Worm (Caenorhabditis elegans) whole organism, midembryonic: ENCODE data around the gene fbxa-96.

ENCODE experiments used
- flt-1 ChIP-seq: fragments of 200-800 bp; sonication (Bioruptor generic); IDR thresholded peaks from 2 replicates; pipeline ENCODE4 v1.3.6; 2022; ENCODE audit warnings: missing genetic modification characterization, missing compliant biosample characterization
- klf-2 ChIP-seq: fragments of 200-800 bp; sonication (Bioruptor generic); conservative IDR thresholded peaks from 2 replicates; pipeline ENCODE4 v1.3.6; 2022; ENCODE audit warnings: missing genetic modification reagents, missing genetic modification characterization, missing compliant biosample characterization

DNA sequence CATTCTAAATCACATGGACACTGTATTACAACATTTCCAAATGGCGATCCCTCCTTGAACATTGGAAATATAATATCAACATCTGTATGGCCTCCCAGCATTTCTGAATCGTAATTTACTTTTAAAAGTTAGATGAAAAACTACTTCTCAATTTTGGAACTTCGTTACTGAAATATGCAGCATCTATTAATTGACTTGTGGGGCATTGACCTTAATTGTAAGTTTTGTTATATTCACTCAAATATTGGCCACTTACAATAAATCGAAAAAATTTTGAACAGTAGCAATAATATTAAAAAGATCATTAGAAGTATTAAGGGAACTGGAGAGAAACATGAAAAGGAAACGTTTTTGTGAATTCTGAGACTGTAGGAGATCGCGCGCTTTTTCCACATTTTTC, 9.0 kb upstream of the fbxa-96 start, which contains the start of gene mam-6:
- no peak for TF ChIP-seq flt-1 (GFP tag; lab: Robert Waterston, UW)
- TF ChIP-seq klf-2 (GFP tag; lab: Robert Waterston, UW), result no peak
